Worm (Caenorhabditis elegans): ENCODE data around the gene F22B5.4.

- TF ChIP-seq aly-1 (tag; optimal IDR thresholded peaks at IDR 0.05) (no peak), pes-1 (GFP tag; IDR thresholded peaks at IDR 0.05) (no peak), ama-1 (optimal IDR thresholded peaks at IDR 0.05) (no peak), flt-1 (GFP tag; IDR thresholded peaks at IDR 0.05) (no peak), tra-4 (tag; optimal IDR thresholded peaks at IDR 0.05) (no peak), ceh-36 (tag; optimal IDR thresholded peaks at IDR 0.05) (no peak), B0310.2 (tag; optimal IDR thresholded peaks at IDR 0.05) (no peak), sea-1 (GFP tag; conservative IDR thresholded peaks at IDR 0.05) (no peak), hnd-1 (tag; optimal IDR thresholded peaks at IDR 0.05) (no peak), tbx-37 (GFP tag; conservative IDR thresholded peaks at IDR 0.05) (no peak), ets-7 (tag; optimal IDR thresholded peaks at IDR 0.05) (no peak), scrt-1 (GFP tag; IDR thresholded peaks at IDR 0.05) (no peak), tbx-11 (GFP tag; IDR thresholded peaks at IDR 0.05) (no peak)
These were observed 25.9 kb downstream of the F22B5.4 start, which contains the start of the genes M05D6.1 and M05D6.3 for ce11 chrII:8475306-8475822.
